Fruit fly (Drosophila melanogaster) Kc167 (cell line): ENCODE data around the gene dre4.

Source experiments
- Myc ChIP-seq: fragments of >200 bp; optimal IDR thresholded peaks from 2 replicates; lab custom pipeline; 2017; ENCODE audit warnings: missing external identifiers
- h ChIP-seq: fragments of >200 bp; optimal IDR thresholded peaks from 3 replicates; lab custom pipeline; 2018; ENCODE audit warnings: missing external identifiers

DNA sequence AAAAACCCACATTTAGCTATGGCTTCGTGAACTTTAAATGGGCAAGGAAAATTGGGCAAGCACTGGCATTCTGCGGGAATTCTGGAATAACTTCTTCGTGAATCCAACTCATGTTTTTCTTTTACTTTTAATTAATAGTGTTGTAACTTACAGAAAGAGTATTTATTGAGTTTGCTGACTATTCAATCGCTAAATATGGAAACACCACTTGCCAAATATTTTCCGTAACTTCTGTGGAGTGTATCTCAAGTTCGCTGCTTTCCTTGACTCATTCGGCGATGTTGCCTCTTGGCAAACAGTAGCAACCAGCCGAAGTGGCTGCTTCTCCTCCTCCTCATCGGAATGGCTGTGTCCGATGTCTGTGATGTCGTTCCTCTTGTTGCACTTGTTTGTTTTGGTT, 29.2 kb upstream of the dre4 start:
- TF ChIP-seq h (no peak), Myc (lab: Kevin White, UChicago) (no peak)
